Fruit fly (Drosophila melanogaster) whole organism, embryonic: ENCODE results near the gene CG32192.

Experiments used
- Abd-B ChIP-seq: fragments of 200-800 bp; sonication (Bioruptor generic); optimal IDR thresholded peaks from 2 replicates; lab custom pipeline; 2018; ENCODE audit warnings: missing biosample characterization, mild to moderate bottlenecking, missing genetic modification characterization, moderate library complexity
- B-H1 ChIP-seq: fragments of 200-800 bp; sonication (Bioruptor generic); IDR thresholded peaks from 3 replicates; pipeline ENCODE4 v1.3.6; 2022; ENCODE audit warnings: missing biosample characterization, missing genetic modification characterization
- B-H2 ChIP-seq: fragments of 200-800 bp; sonication (Bioruptor generic); optimal IDR thresholded peaks from 2 replicates; lab custom pipeline; 2018; ENCODE audit warnings: missing biosample characterization, mild to moderate bottlenecking, missing genetic modification characterization
- Blimp-1 ChIP-seq: fragments of 200-800 bp; sonication (Bioruptor generic); optimal IDR thresholded peaks from 3 replicates; lab custom pipeline; 2018; ENCODE audit warnings: missing biosample characterization, missing genetic modification characterization, mild to moderate bottlenecking, moderate library complexity, missing genetic modification reagents
- CG1024 ChIP-seq: fragments of 200-800 bp; sonication (Bioruptor generic); IDR thresholded peaks from 2 replicates; pipeline ENCODE4 v1.3.6; 2022; ENCODE audit warnings: missing biosample characterization, missing genetic modification characterization
- CG11456 ChIP-seq: fragments of 200-800 bp; sonication (Bioruptor generic); IDR thresholded peaks from 3 replicates; pipeline ENCODE4 v1.3.6; 2022; ENCODE audit warnings: missing biosample characterization, missing genetic modification characterization
- CG12104 ChIP-seq: fragments of 200-800 bp; sonication (Bioruptor generic); optimal IDR thresholded peaks from 3 replicates; lab custom pipeline; 2016; ENCODE audit warnings: missing biosample characterization, missing genetic modification characterization
- CG12299 ChIP-seq: fragments of 200-800 bp; sonication (Bioruptor generic); optimal IDR thresholded peaks from 2 replicates; lab custom pipeline; 2018; ENCODE audit warnings: missing biosample characterization, mild to moderate bottlenecking, missing genetic modification characterization
- CG13123 ChIP-seq: fragments of 200-800 bp; sonication (Bioruptor generic); optimal IDR thresholded peaks from 2 replicates; lab custom pipeline; 2016; ENCODE audit warnings: missing biosample characterization, missing genetic modification characterization
- CG13296 ChIP-seq: fragments of 200-800 bp; sonication (Bioruptor generic); optimal IDR thresholded peaks from 3 replicates; lab custom pipeline; 2018; ENCODE audit warnings: missing biosample characterization, mild to moderate bottlenecking, missing genetic modification characterization
- CG14710 ChIP-seq: fragments of 200-800 bp; sonication (Bioruptor generic); optimal IDR thresholded peaks from 3 replicates; lab custom pipeline; 2019; ENCODE audit warnings: missing biosample characterization, mild to moderate bottlenecking, missing genetic modification characterization, moderate library complexity
- CG15696 ChIP-seq: fragments of 200-800 bp; sonication (Bioruptor generic); optimal IDR thresholded peaks from 2 replicates; lab custom pipeline; 2019; ENCODE audit warnings: missing biosample characterization, mild to moderate bottlenecking, missing genetic modification characterization, moderate library complexity
- CG16815 ChIP-seq: fragments of 200-800 bp; sonication (Bioruptor generic); optimal IDR thresholded peaks from 3 replicates; lab custom pipeline; 2017; ENCODE audit warnings: missing biosample characterization, mild to moderate bottlenecking, missing genetic modification characterization
- CG2199 ChIP-seq: fragments of 200-800 bp; sonication (Bioruptor generic); IDR thresholded peaks from 3 replicates; pipeline ENCODE4 v1.3.6; 2022; ENCODE audit warnings: missing biosample characterization, missing genetic modification characterization
- CG31224 ChIP-seq: fragments of 200-800 bp; sonication (Bioruptor generic); IDR thresholded peaks from 2 replicates; pipeline ENCODE4 v1.3.6; 2022; ENCODE audit warnings: missing biosample characterization, missing genetic modification characterization
- CG34422 ChIP-seq: fragments of 200-800 bp; sonication (Bioruptor generic); IDR thresholded peaks from 3 replicates; pipeline ENCODE4 v1.3.6; 2022; ENCODE audit warnings: missing biosample characterization, missing genetic modification characterization
- CG4328 ChIP-seq: fragments of 200-800 bp; sonication (Bioruptor generic); optimal IDR thresholded peaks from 3 replicates; lab custom pipeline; 2017; ENCODE audit warnings: missing biosample characterization, missing genetic modification reagents, missing genetic modification characterization
- CG4707 ChIP-seq: fragments of 200-800 bp; sonication (Bioruptor generic); optimal IDR thresholded peaks from 2 replicates; lab custom pipeline; 2018; ENCODE audit warnings: missing biosample characterization, mild to moderate bottlenecking, missing genetic modification characterization, moderate library complexity
- CG4854 ChIP-seq: fragments of 200-800 bp; sonication (Bioruptor generic); optimal IDR thresholded peaks from 2 replicates; lab custom pipeline; 2016; ENCODE audit warnings: missing biosample characterization, missing genetic modification characterization, inconsistent platforms
- CG5953 ChIP-seq: fragments of 200-800 bp; sonication (Bioruptor generic); IDR thresholded peaks from 2 replicates; pipeline ENCODE4 v1.3.6; 2022; ENCODE audit warnings: missing biosample characterization, missing genetic modification characterization
- CG6654 ChIP-seq: fragments of 200-800 bp; sonication (Bioruptor generic); optimal IDR thresholded peaks from 2 replicates; lab custom pipeline; 2017; ENCODE audit warnings: missing biosample characterization, mild to moderate bottlenecking, missing genetic modification characterization
- CG6813 ChIP-seq: fragments of 200-800 bp; sonication (Bioruptor generic); optimal IDR thresholded peaks from 2 replicates; lab custom pipeline; 2017; ENCODE audit warnings: missing biosample characterization, missing genetic modification characterization, mild to moderate bottlenecking, moderate library complexity, missing genetic modification reagents
- CG7357 ChIP-seq: fragments of 200-800 bp; sonication (Bioruptor generic); IDR thresholded peaks from 3 replicates; pipeline ENCODE4 v1.3.6; 2022; ENCODE audit warnings: missing biosample characterization, missing genetic modification characterization
- CG7786 ChIP-seq: fragments of 200-800 bp; sonication (Bioruptor generic); optimal IDR thresholded peaks from 2 replicates; lab custom pipeline; 2016; ENCODE audit warnings: missing biosample characterization, missing genetic modification characterization
- CG8388 ChIP-seq: fragments of 200-800 bp; sonication (Bioruptor generic); optimal IDR thresholded peaks from 2 replicates; lab custom pipeline; 2019; ENCODE audit warnings: missing biosample characterization, mild to moderate bottlenecking, missing genetic modification characterization, moderate library complexity
- CkIIα-i1 ChIP-seq: fragments of 200-800 bp; sonication (Bioruptor generic); IDR thresholded peaks from 2 replicates; pipeline ENCODE4 v1.3.6; 2022; ENCODE audit warnings: missing biosample characterization, missing genetic modification characterization
- Dad ChIP-seq: fragments of 200-800 bp; sonication (Bioruptor generic); optimal IDR thresholded peaks from 3 replicates; lab custom pipeline; 2016; ENCODE audit warnings: missing biosample characterization, missing genetic modification characterization
- HmgZ ChIP-seq: fragments of 200-800 bp; sonication (Bioruptor generic); optimal IDR thresholded peaks from 2 replicates; lab custom pipeline; 2018; ENCODE audit warnings: missing biosample characterization, mild to moderate bottlenecking, missing genetic modification characterization
- Kr ChIP-seq: fragments of 200-800 bp; sonication (Bioruptor generic); optimal IDR thresholded peaks from 2 replicates; lab custom pipeline; 2017; ENCODE audit warnings: missing biosample characterization, mild to moderate bottlenecking, missing genetic modification characterization
- MBD-R2 ChIP-seq: fragments of 200-800 bp; sonication (Bioruptor generic); IDR thresholded peaks from 2 replicates; pipeline ENCODE4 v1.3.6; 2022; ENCODE audit warnings: missing biosample characterization, missing genetic modification characterization
- MESR4 ChIP-seq: fragments of 200-800 bp; sonication (Bioruptor generic); optimal IDR thresholded peaks from 2 replicates; lab custom pipeline; 2018; ENCODE audit warnings: missing biosample characterization, mild to moderate bottlenecking, missing genetic modification characterization, moderate library complexity
- Opbp ChIP-seq: fragments of 200-800 bp; sonication (Bioruptor generic); IDR thresholded peaks from 3 replicates; pipeline ENCODE4 v1.3.6; 2022; ENCODE audit warnings: missing biosample characterization, missing genetic modification characterization; ENCODE audit not compliant: partially characterized antibody
- Rfx ChIP-seq: fragments of 200-800 bp; sonication (Bioruptor generic); IDR thresholded peaks from 2 replicates; pipeline ENCODE4 v1.3.6; 2022; ENCODE audit warnings: missing biosample characterization, missing genetic modification characterization
- Scr ChIP-seq: fragments of 200-800 bp; sonication (Bioruptor generic); IDR thresholded peaks from 2 replicates; pipeline ENCODE4 v1.3.6; 2022; ENCODE audit warnings: missing biosample characterization, missing genetic modification characterization; ENCODE audit not compliant: partially characterized antibody
- Xbp1 ChIP-seq: fragments of 200-800 bp; sonication (Bioruptor generic); optimal IDR thresholded peaks from 3 replicates; lab custom pipeline; 2016; ENCODE audit warnings: missing biosample characterization, mild to moderate bottlenecking, missing genetic modification characterization
- YL-1 ChIP-seq: fragments of 200-800 bp; sonication (Bioruptor generic); optimal IDR thresholded peaks from 3 replicates; lab custom pipeline; 2017; ENCODE audit warnings: missing biosample characterization, mild to moderate bottlenecking, missing genetic modification characterization
- bbx ChIP-seq: fragments of 200-800 bp; sonication (Bioruptor generic); IDR thresholded peaks from 2 replicates; pipeline ENCODE4 v1.3.6; 2022; ENCODE audit warnings: missing biosample characterization, missing genetic modification characterization; ENCODE audit not compliant: partially characterized antibody
- cas ChIP-seq: fragments of 200-800 bp; sonication (Bioruptor generic); IDR thresholded peaks from 2 replicates; pipeline ENCODE4 v1.3.6; 2022; ENCODE audit warnings: missing biosample characterization, missing genetic modification characterization
- fu2 ChIP-seq: fragments of 200-800 bp; sonication (Bioruptor generic); optimal IDR thresholded peaks from 2 replicates; lab custom pipeline; 2016; ENCODE audit warnings: missing biosample characterization, missing genetic modification characterization
- gfzf ChIP-seq: fragments of 200-800 bp; sonication (Bioruptor generic); optimal IDR thresholded peaks from 2 replicates; lab custom pipeline; 2016; ENCODE audit warnings: missing biosample characterization, mild to moderate bottlenecking, missing genetic modification characterization, moderate library complexity
- gro ChIP-seq: fragments of 200-800 bp; sonication (Bioruptor generic); optimal IDR thresholded peaks from 2 replicates; lab custom pipeline; 2016; ENCODE audit warnings: missing biosample characterization, missing genetic modification characterization
- hth ChIP-seq: fragments of >200 bp; optimal IDR thresholded peaks from 2 replicates; lab custom pipeline; 2017; ENCODE audit warnings: inconsistent platforms
- inv ChIP-seq: fragments of 200-800 bp; sonication (Bioruptor generic); IDR thresholded peaks from 2 replicates; pipeline ENCODE4 v1.3.6; 2022; ENCODE audit warnings: missing biosample characterization, missing genetic modification characterization; ENCODE audit not compliant: partially characterized antibody
- lbe ChIP-seq: fragments of 200-800 bp; sonication (Bioruptor generic); optimal IDR thresholded peaks from 2 replicates; lab custom pipeline; 2016; ENCODE audit warnings: missing biosample characterization, mild to moderate bottlenecking, missing genetic modification characterization
- lov ChIP-seq, 2 experiments: fragments of 200-800 bp in 1 of 2; fragments of >200 bp in 1 of 2; sonication (Bioruptor generic) in 1 of 2; IDR thresholded peaks in 1 of 2; optimal IDR thresholded peaks in 1 of 2; 2 replicates in 1 of 2; 3 replicates in 1 of 2; pipeline versions ENCODE4 v1.3.6 to Lab custom; 2017 to 2022; ENCODE audit warnings: missing biosample characterization in 1 of 2, missing genetic modification characterization in 1 of 2
- repo ChIP-seq: fragments of 200-800 bp; sonication (Bioruptor generic); optimal IDR thresholded peaks from 2 replicates; lab custom pipeline; 2016; ENCODE audit warnings: missing biosample characterization, missing genetic modification characterization
- vfl ChIP-seq: fragments of 200-800 bp; sonication (Bioruptor generic); optimal IDR thresholded peaks from 2 replicates; lab custom pipeline; 2016; ENCODE audit warnings: missing biosample characterization, missing genetic modification characterization
- wdn ChIP-seq: fragments of 200-800 bp; sonication (Bioruptor generic); IDR thresholded peaks from 2 replicates; pipeline ENCODE4 v1.3.6; 2022; ENCODE audit warnings: missing biosample characterization, missing genetic modification characterization
- wor ChIP-seq: fragments of 200-800 bp; sonication (Bioruptor generic); IDR thresholded peaks from 2 replicates; pipeline ENCODE4 v1.3.6; 2022; ENCODE audit warnings: missing biosample characterization, missing genetic modification characterization
- zf30C ChIP-seq: fragments of 200-800 bp; sonication (Bioruptor generic); optimal IDR thresholded peaks from 3 replicates; lab custom pipeline; 2018; ENCODE audit warnings: missing biosample characterization, mild to moderate bottlenecking, missing genetic modification characterization
- zfh1 ChIP-seq: fragments of 200-800 bp; sonication (Bioruptor generic); IDR thresholded peaks from 3 replicates; pipeline ENCODE4 v1.3.6; 2022; ENCODE audit warnings: missing biosample characterization, missing genetic modification characterization

CG32192 gene

DNA sequence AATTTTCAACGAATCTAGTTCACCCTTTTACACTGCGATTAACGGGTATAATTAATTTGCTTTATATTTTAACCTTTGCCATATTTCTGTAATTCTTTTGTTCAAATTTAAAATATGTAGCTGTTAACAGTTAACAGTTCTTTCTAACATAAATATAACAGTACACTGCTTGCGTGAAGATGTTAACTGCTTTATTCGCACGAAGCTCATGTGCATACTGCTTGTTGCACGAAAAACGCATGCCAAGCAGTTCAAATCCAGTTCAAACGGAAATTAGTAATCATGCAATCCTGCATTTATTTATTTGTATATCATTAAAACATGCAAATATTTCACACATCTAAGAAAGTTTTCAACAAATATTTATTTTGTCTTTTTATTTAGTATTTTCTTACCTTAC lies 47.9 kb downstream of the CG32192 start (continued):
- TF ChIP-seq inv, result no peak
- TF ChIP-seq CG16815 (GFP tag; lab: Kevin White, UChicago), result no peak
- TF ChIP-seq CG12299 (tag; lab: Kevin White, UChicago), result no peak
- TF ChIP-seq bbx (GFP tag; lab: Robert Waterston, UW), result peak; percentile 71
- TF ChIP-seq Kr (GFP tag; lab: Kevin White, UChicago), result no peak
- no peak for TF ChIP-seq MESR4 (GFP tag; lab: Kevin White, UChicago)
- TF ChIP-seq CG11456 (GFP tag; lab: Robert Waterston, UW), result no peak
- TF ChIP-seq CG4328, result no peak
- TF ChIP-seq Rfx, result no peak
- no peak for TF ChIP-seq Xbp1
- peak; percentile 13 for TF ChIP-seq Abd-B
- TF ChIP-seq Opbp, result peak; percentile 73
- TF ChIP-seq zfh1 (GFP tag; lab: Robert Waterston, UW), result 0 out of 3 replicates have a peak, but pooled peaks have one; percentile 17
- TF ChIP-seq CG7786 (GFP tag; lab: Kevin White, UChicago), result no peak
- no peak for TF ChIP-seq CG6654
- no peak for TF ChIP-seq CG13123 (GFP tag; lab: Kevin White, UChicago)
- TF ChIP-seq CG2199 (GFP tag; lab: Robert Waterston, UW), result peak; percentile 96
- TF ChIP-seq lov (optimal IDR thresholded peaks at IDR 0.05; lab: Kevin White, UChicago), result no peak
- no peak for TF ChIP-seq lov (GFP tag; IDR thresholded peaks at IDR 0.05; lab: Robert Waterston, UW)
- no peak for TF ChIP-seq cas
- TF ChIP-seq B-H2, result no peak
- TF ChIP-seq wor (GFP tag; lab: Robert Waterston, UW), result no peak
- TF ChIP-seq CkIIα-i1 (GFP tag; lab: Robert Waterston, UW), result no peak
- no peak for TF ChIP-seq lbe (GFP tag; lab: Kevin White, UChicago)
- no peak for TF ChIP-seq wdn (GFP tag; lab: Robert Waterston, UW)
- TF ChIP-seq CG31224, result no peak
- TF ChIP-seq Blimp-1 (GFP tag; lab: Kevin White, UChicago), result no peak
- TF ChIP-seq CG4707, result no peak
- no peak for TF ChIP-seq CG34422 (GFP tag; lab: Robert Waterston, UW)
- TF ChIP-seq CG6813 (GFP tag; lab: Kevin White, UChicago), result no peak
- TF ChIP-seq vfl (GFP tag; lab: Kevin White, UChicago), result no peak
- TF ChIP-seq CG13296, result no peak
- TF ChIP-seq CG8388 (GFP tag; lab: Kevin White, UChicago), result no peak
- no peak; the same call in 1 of the 2 replicates for TF ChIP-seq Scr (GFP tag; lab: Robert Waterston, UW)
- TF ChIP-seq Dad (GFP tag; lab: Kevin White, UChicago), result no peak
- TF ChIP-seq gfzf, result no peak
- no peak for TF ChIP-seq fu2
- TF ChIP-seq hth (lab: Kevin White, UChicago), result no peak
- TF ChIP-seq B-H1 (GFP tag; lab: Robert Waterston, UW), result no peak
- peak; percentile 4 for TF ChIP-seq HmgZ (tag; lab: Kevin White, UChicago)
- TF ChIP-seq CG5953, result no peak
- TF ChIP-seq CG14710, result peak; percentile 15
- no peak for TF ChIP-seq repo (GFP tag; lab: Kevin White, UChicago)
- no peak for TF ChIP-seq CG7357 (GFP tag; lab: Robert Waterston, UW)
- no peak for TF ChIP-seq YL-1 (GFP tag; lab: Kevin White, UChicago)
- 0 out of 2 replicates have a peak, but pooled peaks have one; percentile 25 for TF ChIP-seq MBD-R2 (GFP tag; lab: Robert Waterston, UW)
- TF ChIP-seq gro (GFP tag; lab: Kevin White, UChicago), result peak; percentile 26
- TF ChIP-seq zf30C, result peak; percentile 33
- no peak for TF ChIP-seq CG12104 (GFP tag; lab: Kevin White, UChicago)
- no peak for TF ChIP-seq CG4854 (GFP tag; lab: Kevin White, UChicago)
- TF ChIP-seq CG1024 (GFP tag; lab: Robert Waterston, UW), result no peak
- peak; percentile 12 for TF ChIP-seq CG15696 (tag; lab: Kevin White, UChicago)
